Worm (Caenorhabditis elegans): ENCODE data around the gene C33B4.4.

ce11 chrII:11343300-11343869, 39.9 kb downstream of the C33B4.4 start, which contains the start of gene lgc-20:
- no peak for TF ChIP-seq nhr-237 (tag; optimal IDR thresholded peaks at IDR 0.05)
- TF ChIP-seq drap-1 (GFP tag; optimal IDR thresholded peaks at IDR 0.05) = no peak
- no peak for TF ChIP-seq snpc-4 (tag; optimal IDR thresholded peaks at IDR 0.05)

Measured in whole organism, mixed stage, embryonic.